Fruit fly (Drosophila melanogaster) whole organism, prepupa: ENCODE measurements around the gene Osi19.

Experiments
- Blimp-1 ChIP-seq: fragments of 200-800 bp; sonication (Bioruptor generic); optimal IDR thresholded peaks from 3 replicates; lab custom pipeline; 2017; ENCODE audit warnings: missing biosample characterization, missing genetic modification characterization, mild to moderate bottlenecking, moderate library complexity, missing genetic modification reagents
- CG3032 ChIP-seq: fragments of 200-800 bp; optimal IDR thresholded peaks from 2 replicates; lab custom pipeline; 2019; ENCODE audit warnings: missing biosample characterization, mild to moderate bottlenecking, missing genetic modification characterization, moderate library complexity
- CG6792 ChIP-seq: fragments of 200-800 bp; sonication (Bioruptor generic); optimal IDR thresholded peaks from 3 replicates; lab custom pipeline; 2016; ENCODE audit warnings: missing biosample characterization, missing genetic modification characterization
- Eip78C ChIP-seq: fragments of 200-800 bp; sonication (Bioruptor generic); peaks from one replicate; lab custom pipeline; 2016; ENCODE audit warnings: missing biosample characterization, missing genetic modification characterization
- fd59A ChIP-seq: fragments of 200-800 bp; sonication (Bioruptor generic); optimal IDR thresholded peaks from 2 replicates; lab custom pipeline; 2017; ENCODE audit warnings: missing biosample characterization, mild to moderate bottlenecking, missing genetic modification characterization, missing genetic modification reagents
- fkh ChIP-seq: fragments of 200-800 bp; sonication (Bioruptor generic); optimal IDR thresholded peaks from 3 replicates; lab custom pipeline; 2017; ENCODE audit warnings: missing biosample characterization, mild to moderate bottlenecking, missing genetic modification characterization, moderate library complexity
- spab ChIP-seq: fragments of 200-800 bp; sonication (Bioruptor generic); optimal IDR thresholded peaks from 2 replicates; lab custom pipeline; 2017; ENCODE audit warnings: missing biosample characterization, mild to moderate bottlenecking, missing genetic modification characterization, missing genetic modification reagents

DNA sequence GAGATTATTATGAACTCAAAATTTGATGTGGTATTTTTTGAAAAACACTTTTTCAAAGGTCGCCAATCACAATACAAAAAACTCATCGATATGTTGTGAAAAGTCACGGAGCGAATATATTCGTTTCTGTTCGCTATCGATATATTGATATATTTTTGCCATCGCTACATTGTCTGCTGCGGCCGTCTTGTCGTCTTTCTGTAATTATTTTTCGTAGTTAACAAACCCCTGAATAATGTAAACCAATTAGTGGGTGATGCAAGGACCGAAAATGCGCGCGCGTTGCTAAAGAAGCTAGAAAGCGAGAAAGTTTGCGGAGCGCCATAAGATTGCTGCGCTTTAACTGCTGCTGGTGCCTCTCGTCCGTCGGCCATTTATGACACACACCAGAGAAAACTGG, 15.6 kb downstream of the Osi19 start, which contains the start of gene Pak:
- TF ChIP-seq CG3032 (tag; lab: Kevin White, UChicago): no peak
- TF ChIP-seq fd59A (GFP tag; lab: Kevin White, UChicago): no peak
- no peak for TF ChIP-seq Eip78C (GFP tag; lab: Kevin White, UChicago)
- TF ChIP-seq CG6792 (GFP tag; lab: Kevin White, UChicago): no peak
- no peak for TF ChIP-seq fkh (GFP tag; lab: Kevin White, UChicago)
- TF ChIP-seq spab (GFP tag; lab: Kevin White, UChicago): no peak
- no peak for TF ChIP-seq Blimp-1 (GFP tag; lab: Kevin White, UChicago)
